1 fruit fly cellular context compared by ENCODE assay signal in genomic region chr2L:6379197-6379596, dm6.
TF ChIP-seq lines count a peak whose summit lies in the region.

No protein-coding gene starts in this region.

TF ChIP-seq in whole organism, embryonic, 481 proteins besides CTCF, POLR2A, EP300 and RAD21 (continued from another document):
- TF ChIP-seq Bgb (GFP tag; IDR thresholded peaks at IDR 0.05; lab: Robert Waterston, UW; ENCODE audit: partially characterized antibody) (no peak), rib (GFP tag; IDR thresholded peaks at IDR 0.05; lab: Robert Waterston, UW) (no peak), Meics (GFP tag; optimal IDR thresholded peaks at IDR 0.05; lab: Kevin White, UChicago) (no peak), Optix (GFP tag; IDR thresholded peaks at IDR 0.05; lab: Robert Waterston, UW) (no peak), sens (GFP tag; lab: Kevin White, UChicago) (peak; percentile 62), fd102C (GFP tag; optimal IDR thresholded peaks at IDR 0.05; lab: Kevin White, UChicago) (no peak)
